Worm (Caenorhabditis elegans): ENCODE measurements around the gene K01A6.6.

K01A6.6 gene

ce11 chrIV:11765507-11765906 lies 30.4 kb downstream of the K01A6.6 start:
- peak; percentile 68 for TF ChIP-seq ceh-31 (tag; optimal IDR thresholded peaks at IDR 0.05)
- peak; percentile 47 for TF ChIP-seq ceh-18 (tag; optimal IDR thresholded peaks at IDR 0.05)
- TF ChIP-seq ceh-34 (tag; optimal IDR thresholded peaks at IDR 0.05) = peak; percentile 29
- peak; percentile 3 for TF ChIP-seq unc-86 (tag; optimal IDR thresholded peaks at IDR 0.05)
- peak; percentile 95 for TF ChIP-seq ceh-48 (tag; optimal IDR thresholded peaks at IDR 0.05)
- TF ChIP-seq che-1 (tag; optimal IDR thresholded peaks at IDR 0.05) = no peak
- peak; percentile 92 for TF ChIP-seq unc-42 (tag; optimal IDR thresholded peaks at IDR 0.05)
- TF ChIP-seq nfya-1 (tag; optimal IDR thresholded peaks at IDR 0.05) = peak; percentile 47
- TF ChIP-seq tbx-2 (tag; optimal IDR thresholded peaks at IDR 0.05) = peak; percentile 51
- TF ChIP-seq madf-2 (tag; optimal IDR thresholded peaks at IDR 0.05) = no peak
- no peak for TF ChIP-seq nhr-11 (tag; optimal IDR thresholded peaks at IDR 0.05)

ce11 chrIV:11769769-11770168 lies 34.6 kb downstream of the K01A6.6 start:
- TF ChIP-seq pros-1 (tag; optimal IDR thresholded peaks at IDR 0.05) = no peak

- peak; percentile 34 for TF ChIP-seq elt-2 (tag; optimal IDR thresholded peaks at IDR 0.05)
- TF ChIP-seq hlh-15 (tag; optimal IDR thresholded peaks at IDR 0.05) = no peak
- no peak for TF ChIP-seq pag-3 (tag; optimal IDR thresholded peaks at IDR 0.05; ENCODE audit: borderline replicate concordance)
- no peak for TF ChIP-seq unc-3 (GFP tag; conservative IDR thresholded peaks at IDR 0.05)
- no peak for TF ChIP-seq unc-3 (tag; optimal IDR thresholded peaks at IDR 0.05)
Measured at ce11 chrIV:11771064-11771463, 35.9 kb downstream of the K01A6.6 start.

- TF ChIP-seq sox-4 (tag; optimal IDR thresholded peaks at IDR 0.05) (no peak), fkh-10 (GFP tag; optimal IDR thresholded peaks at IDR 0.05) (no peak), unc-86 (tag; optimal IDR thresholded peaks at IDR 0.05) (no peak), lin-11 (tag; optimal IDR thresholded peaks at IDR 0.05) (no peak), nhr-232 (tag; optimal IDR thresholded peaks at IDR 0.05) (no peak), nhr-11 (tag; optimal IDR thresholded peaks at IDR 0.05) (no peak)
Measured at ce11 chrIV:11772119-11772518, 37.0 kb downstream of the K01A6.6 start.

- TF ChIP-seq fkh-6 (tag; optimal IDR thresholded peaks at IDR 0.05) = no peak
- no peak for TF ChIP-seq npax-4 (tag; optimal IDR thresholded peaks at IDR 0.05)
- no peak for TF ChIP-seq ets-4 (tag; optimal IDR thresholded peaks at IDR 0.05)
- TF ChIP-seq nhr-232 (tag; optimal IDR thresholded peaks at IDR 0.05) = no peak
- TF ChIP-seq madf-2 (tag; optimal IDR thresholded peaks at IDR 0.05) = no peak
- TF ChIP-seq hlh-6 (tag; optimal IDR thresholded peaks at IDR 0.05) = no peak
- TF ChIP-seq F13H6.1 (tag; optimal IDR thresholded peaks at IDR 0.05) = no peak
- no peak for TF ChIP-seq ceh-18 (tag; optimal IDR thresholded peaks at IDR 0.05)
- no peak for TF ChIP-seq lin-11 (tag; optimal IDR thresholded peaks at IDR 0.05)
- no peak for TF ChIP-seq pag-3 (tag; optimal IDR thresholded peaks at IDR 0.05; ENCODE audit: borderline replicate concordance)
- TF ChIP-seq ceh-2 (tag; optimal IDR thresholded peaks at IDR 0.05) = no peak
- TF ChIP-seq unc-3 (GFP tag; conservative IDR thresholded peaks at IDR 0.05) = no peak
- TF ChIP-seq unc-3 (tag; optimal IDR thresholded peaks at IDR 0.05) = no peak
- TF ChIP-seq pat-9 (tag; optimal IDR thresholded peaks at IDR 0.05) = no peak
- TF ChIP-seq sdc-2 (tag; optimal IDR thresholded peaks at IDR 0.05) = no peak
- TF ChIP-seq nfya-1 (tag; optimal IDR thresholded peaks at IDR 0.05) = no peak
- no peak for TF ChIP-seq ama-1 (optimal IDR thresholded peaks at IDR 0.05)
- TF ChIP-seq ceh-45 (GFP tag; IDR thresholded peaks at IDR 0.05) = no peak
- TF ChIP-seq hlh-15 (tag; optimal IDR thresholded peaks at IDR 0.05) = no peak
- TF ChIP-seq Y22D7AL.16 (tag; optimal IDR thresholded peaks at IDR 0.05) = no peak
Measured at ce11 chrIV:11773692-11774225, 38.6 kb downstream of the K01A6.6 start, which contains the start of gene lips-5. TSS of gene lips-5 (minus strand) at chrIV:11773742.

- TF ChIP-seq npax-4 (tag; optimal IDR thresholded peaks at IDR 0.05) (no peak), unc-42 (tag; optimal IDR thresholded peaks at IDR 0.05) (peak; percentile 19), hlh-30 (tag; optimal IDR thresholded peaks at IDR 0.05; ENCODE audit: insufficient read depth) (no peak), fkh-10 (GFP tag; optimal IDR thresholded peaks at IDR 0.05) (no peak), ama-1 (optimal IDR thresholded peaks at IDR 0.05) (no peak), hlh-6 (tag; optimal IDR thresholded peaks at IDR 0.05) (no peak), lin-11 (tag; optimal IDR thresholded peaks at IDR 0.05) (no peak), ztf-16 (tag; optimal IDR thresholded peaks at IDR 0.05) (no peak)
Measured at ce11 chrIV:11776968-11777467, 41.9 kb downstream of the K01A6.6 start.

Measured in whole organism, late embryonic.